Worm (Caenorhabditis elegans) whole organism, midembryonic: Measurements from ENCODE around the gene srw-39.

Experiments
- T22C8.4 ChIP-seq: fragments of 200-800 bp; sonication (Bioruptor generic); IDR thresholded peaks from 2 replicates; pipeline ENCODE4 v1.3.6; 2022; ENCODE audit warnings: missing genetic modification characterization, missing compliant biosample characterization
- cog-1 ChIP-seq: sonication (generic microtip); optimal IDR thresholded peaks from 2 replicates; lab custom pipeline; 2016; ENCODE audit warnings: missing genetic modification characterization, missing compliant biosample characterization
- flt-1 ChIP-seq: fragments of 200-800 bp; sonication (Bioruptor generic); IDR thresholded peaks from 2 replicates; pipeline ENCODE4 v1.3.6; 2022; ENCODE audit warnings: missing genetic modification characterization, missing compliant biosample characterization
- klf-2 ChIP-seq: fragments of 200-800 bp; sonication (Bioruptor generic); conservative IDR thresholded peaks from 2 replicates; pipeline ENCODE4 v1.3.6; 2022; ENCODE audit warnings: missing genetic modification reagents, missing genetic modification characterization, missing compliant biosample characterization
- med-1 ChIP-seq: sonication (generic microtip); optimal IDR thresholded peaks from 2 replicates; lab custom pipeline; 2017; ENCODE audit warnings: missing genetic modification characterization, mild to moderate bottlenecking, missing compliant biosample characterization, antibody characterized with exemption, missing genetic modification reagents; ENCODE audit not compliant: insufficient read depth
- ref-1 ChIP-seq: fragments of 200-800 bp; sonication (Bioruptor generic); conservative IDR thresholded peaks from 2 replicates; pipeline ENCODE4 v1.3.6; 2022; ENCODE audit warnings: missing genetic modification reagents, missing genetic modification characterization, missing compliant biosample characterization
- tab-1 ChIP-seq: fragments of 200-800 bp; sonication (Bioruptor generic); IDR thresholded peaks from 2 replicates; pipeline ENCODE4 v1.3.6; 2022; ENCODE audit warnings: missing genetic modification characterization, missing compliant biosample characterization
- ztf-23 ChIP-seq: fragments of 200-800 bp; sonication (Bioruptor generic); IDR thresholded peaks from 2 replicates; pipeline ENCODE4 v1.3.6; 2022; ENCODE audit warnings: missing genetic modification reagents, missing genetic modification characterization, missing compliant biosample characterization
- ztf-29 ChIP-seq: fragments of 200-800 bp; sonication (Bioruptor generic); IDR thresholded peaks from 2 replicates; pipeline ENCODE4 v1.3.6; 2022; ENCODE audit warnings: missing genetic modification reagents, missing genetic modification characterization, missing compliant biosample characterization

The srw-39 gene

DNA sequence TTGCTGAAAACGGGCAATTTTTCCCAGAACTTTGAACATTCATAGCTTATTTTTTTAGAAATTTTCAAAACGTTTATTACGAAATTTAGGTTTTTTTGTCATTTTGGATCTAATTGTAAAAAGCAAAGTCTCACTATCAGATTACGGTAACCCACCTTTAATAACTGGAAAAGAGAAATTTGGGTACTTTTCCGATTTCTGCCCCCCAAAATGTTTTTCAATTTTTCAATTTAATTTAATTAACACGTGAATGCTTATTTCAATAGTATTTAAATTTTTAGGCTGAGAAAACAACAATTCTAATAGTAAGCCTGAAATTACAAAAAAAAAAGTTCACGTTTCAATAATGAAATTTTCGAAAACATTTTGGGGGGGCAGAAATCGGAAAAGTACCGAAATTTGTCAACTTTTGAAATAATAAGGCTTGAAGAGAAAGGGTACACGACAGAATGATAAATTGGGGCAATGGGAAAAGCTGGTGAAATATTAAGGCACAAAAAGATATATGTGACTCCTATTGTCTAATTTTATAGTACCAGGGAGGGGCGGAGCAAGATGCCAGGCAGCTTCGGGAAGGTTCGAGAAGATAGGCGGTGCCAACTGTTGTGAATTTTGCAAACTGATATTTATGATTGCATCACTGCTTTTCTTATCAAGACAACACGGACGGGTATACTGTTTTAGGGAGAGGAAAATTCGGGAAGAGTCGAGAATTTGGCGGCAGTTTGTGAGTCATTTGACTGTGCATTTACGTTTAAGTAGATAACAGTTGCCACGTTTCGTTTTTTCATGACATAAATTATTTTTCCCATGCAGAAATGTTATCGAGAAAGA lies 7.6 kb downstream of the srw-39 start, which contains the start of gene F19B2.5:
Gene F19B2.5, minus strand, starts transcription at position 107 of the 834 bp plus-strand sequence.
- no peak for TF ChIP-seq tab-1 (GFP tag; lab: Robert Waterston, UW)
- no peak for TF ChIP-seq ztf-23 (GFP tag; lab: Robert Waterston, UW)
- TF ChIP-seq ztf-29 (GFP tag; lab: Robert Waterston, UW), result no peak
- no peak for TF ChIP-seq klf-2 (GFP tag; lab: Robert Waterston, UW)
- TF ChIP-seq ref-1 (GFP tag; lab: Robert Waterston, UW), result no peak
- TF ChIP-seq cog-1 (tag; lab: Kevin White, UChicago), result no peak
- TF ChIP-seq flt-1 (GFP tag; lab: Robert Waterston, UW), result no peak

- no peak for TF ChIP-seq T22C8.4 (GFP tag; lab: Robert Waterston, UW)
- TF ChIP-seq ztf-23 (GFP tag; lab: Robert Waterston, UW), result no peak
- no peak for TF ChIP-seq klf-2 (GFP tag; lab: Robert Waterston, UW)
- TF ChIP-seq tab-1 (GFP tag; lab: Robert Waterston, UW), result no peak
These were observed 8.8 kb downstream of the srw-39 start for ce11 chrV:20163105-20163449.

- no peak for TF ChIP-seq tab-1 (GFP tag; lab: Robert Waterston, UW)
- no peak for TF ChIP-seq ztf-29 (GFP tag; lab: Robert Waterston, UW)
- no peak for TF ChIP-seq cog-1 (tag; lab: Kevin White, UChicago)
- TF ChIP-seq klf-2 (GFP tag; lab: Robert Waterston, UW), result no peak
- no peak for TF ChIP-seq T22C8.4 (GFP tag; lab: Robert Waterston, UW)
- no peak for TF ChIP-seq med-1 (GFP tag; lab: Kevin White, UChicago)
- TF ChIP-seq ref-1 (GFP tag; lab: Robert Waterston, UW), result no peak
- TF ChIP-seq ztf-23 (GFP tag; lab: Robert Waterston, UW), result no peak
- TF ChIP-seq flt-1 (GFP tag; lab: Robert Waterston, UW), result no peak
These were observed 9.3 kb downstream of the srw-39 start for ce11 chrV:20162290-20163104.

- no peak for TF ChIP-seq tab-1 (GFP tag; lab: Robert Waterston, UW)
- no peak for TF ChIP-seq T22C8.4 (GFP tag; lab: Robert Waterston, UW)
- no peak for TF ChIP-seq klf-2 (GFP tag; lab: Robert Waterston, UW)
- TF ChIP-seq cog-1 (tag; lab: Kevin White, UChicago), result no peak
- no peak for TF ChIP-seq ref-1 (GFP tag; lab: Robert Waterston, UW)
These were observed 10.0 kb downstream of the srw-39 start for ce11 chrV:20161781-20162289.

DNA sequence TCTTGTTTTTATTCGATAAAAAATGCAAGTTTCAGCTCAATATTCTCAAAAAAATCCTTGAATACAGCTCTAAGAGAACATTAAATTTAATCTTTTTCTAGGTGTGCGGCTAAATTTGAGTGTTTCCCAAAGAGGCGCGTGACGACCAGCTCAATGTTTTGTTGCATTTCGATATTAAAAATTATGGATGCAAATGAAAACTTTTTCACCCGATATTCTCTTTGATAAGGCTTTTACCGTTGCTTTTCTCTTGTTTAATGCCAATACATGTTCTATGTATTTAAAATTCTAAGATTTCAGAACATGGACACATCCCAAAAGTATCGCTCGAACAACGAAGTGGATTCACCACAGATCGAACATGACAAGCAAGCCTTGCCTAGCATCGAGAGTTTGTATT lies 13.6 kb downstream of the srw-39 start, which contains the start of gene F19B2.6:
Gene F19B2.6, plus strand, starts transcription at position 301 of the 400 bp plus-strand sequence.
- TF ChIP-seq T22C8.4 (GFP tag; lab: Robert Waterston, UW) (no peak), cog-1 (tag; lab: Kevin White, UChicago) (no peak), ztf-29 (GFP tag; lab: Robert Waterston, UW) (no peak), flt-1 (GFP tag; lab: Robert Waterston, UW) (no peak), ref-1 (GFP tag; lab: Robert Waterston, UW) (no peak), tab-1 (GFP tag; lab: Robert Waterston, UW) (no peak), med-1 (GFP tag; lab: Kevin White, UChicago) (no peak), ztf-23 (GFP tag; lab: Robert Waterston, UW) (no peak), klf-2 (GFP tag; lab: Robert Waterston, UW) (no peak)

ce11 chrV:20151855-20152254 lies 20.0 kb downstream of the srw-39 start:
- no peak for TF ChIP-seq ztf-29 (GFP tag; lab: Robert Waterston, UW)
- no peak for TF ChIP-seq ztf-23 (GFP tag; lab: Robert Waterston, UW)
- TF ChIP-seq klf-2 (GFP tag; lab: Robert Waterston, UW), result no peak
- no peak for TF ChIP-seq flt-1 (GFP tag; lab: Robert Waterston, UW)
- TF ChIP-seq T22C8.4 (GFP tag; lab: Robert Waterston, UW), result no peak
- TF ChIP-seq ref-1 (GFP tag; lab: Robert Waterston, UW), result no peak

DNA sequence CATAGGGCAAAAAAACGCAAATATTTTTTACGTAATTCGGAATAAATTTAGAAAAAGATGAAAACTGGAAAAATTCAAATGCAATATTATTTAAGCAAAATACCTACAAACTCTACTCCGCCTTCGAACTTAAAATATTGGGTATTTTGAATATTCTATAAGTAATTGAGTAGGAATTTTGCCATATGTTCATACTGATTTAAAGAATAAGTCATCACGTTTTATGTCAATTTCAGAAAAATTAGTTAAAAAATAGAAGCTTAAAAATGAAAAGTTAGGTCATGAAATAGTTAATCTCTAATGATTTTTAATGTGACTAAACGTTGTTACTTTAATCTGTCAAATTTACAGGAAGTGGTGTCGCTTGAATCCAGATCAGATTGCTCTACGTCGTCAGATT lies 20.4 kb downstream of the srw-39 start, which contains the start of gene F19B2.7:
Gene F19B2.7, plus strand, starts transcription at position 301 of the 400 bp plus-strand sequence.
- TF ChIP-seq klf-2 (GFP tag; lab: Robert Waterston, UW) (no peak), med-1 (GFP tag; lab: Kevin White, UChicago) (no peak), flt-1 (GFP tag; lab: Robert Waterston, UW) (no peak), ztf-29 (GFP tag; lab: Robert Waterston, UW) (no peak), T22C8.4 (GFP tag; lab: Robert Waterston, UW) (no peak), tab-1 (GFP tag; lab: Robert Waterston, UW) (no peak), ref-1 (GFP tag; lab: Robert Waterston, UW) (no peak), ztf-23 (GFP tag; lab: Robert Waterston, UW) (no peak), cog-1 (tag; lab: Kevin White, UChicago) (no peak)

DNA sequence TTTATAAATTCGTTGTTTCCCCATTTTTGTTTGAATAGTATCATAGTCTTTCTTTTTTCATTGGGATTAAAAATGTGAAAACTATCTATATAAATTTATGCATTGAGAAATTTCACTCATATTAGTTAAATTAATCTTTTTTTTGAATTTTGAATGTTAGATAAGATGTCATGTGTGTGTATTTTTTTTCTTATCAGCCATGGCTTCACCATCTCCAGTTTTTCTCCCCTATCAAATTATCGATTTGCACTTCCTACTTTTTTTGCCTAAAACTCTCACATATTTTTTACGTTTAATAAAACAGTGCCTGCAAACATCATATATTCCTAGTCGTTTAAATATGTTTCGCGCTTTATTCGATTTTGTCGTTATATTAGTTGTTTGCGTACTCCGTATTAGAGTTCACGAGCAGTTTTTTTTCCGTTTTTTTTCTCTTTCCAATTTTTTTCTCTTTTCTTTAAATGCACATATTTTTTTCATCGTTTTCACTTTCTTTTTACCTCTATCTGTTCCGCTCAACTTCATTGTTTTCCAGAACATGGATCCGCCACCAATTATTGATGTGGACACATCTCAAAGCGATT lies 24.1 kb downstream of the srw-39 start, which contains the start of gene Y113G7A.13:
Gene Y113G7A.13, plus strand, starts transcription at position 534 of the 584 bp plus-strand sequence.
- TF ChIP-seq tab-1 (GFP tag; lab: Robert Waterston, UW) (no peak), ztf-23 (GFP tag; lab: Robert Waterston, UW) (no peak), cog-1 (tag; lab: Kevin White, UChicago) (no peak), med-1 (GFP tag; lab: Kevin White, UChicago) (no peak), T22C8.4 (GFP tag; lab: Robert Waterston, UW) (no peak), ref-1 (GFP tag; lab: Robert Waterston, UW) (no peak), klf-2 (GFP tag; lab: Robert Waterston, UW) (no peak), ztf-29 (GFP tag; lab: Robert Waterston, UW) (no peak), flt-1 (GFP tag; lab: Robert Waterston, UW) (no peak)
